Worm (Caenorhabditis elegans): ENCODE measurements around the gene ZK1307.8.

ZK1307.8 gene

DNA sequence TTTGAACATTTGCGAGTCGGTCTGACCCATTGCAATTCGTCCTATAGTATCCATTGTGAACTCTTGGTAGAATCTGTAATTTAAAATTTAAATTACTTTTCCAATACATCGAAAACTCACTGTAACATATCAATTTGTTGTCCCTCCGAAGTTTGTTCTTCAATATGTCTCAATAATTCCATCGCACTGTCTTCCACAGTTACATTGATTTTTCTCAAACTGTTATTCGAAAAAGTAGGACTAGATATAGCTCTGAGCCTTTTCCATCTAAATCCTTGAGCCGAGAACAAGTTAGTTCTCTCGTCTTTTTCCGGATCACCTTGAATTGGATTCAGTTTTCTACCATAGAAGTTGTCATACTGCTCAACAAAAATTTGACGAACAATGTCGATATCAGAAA lies 37.7 kb downstream of the ZK1307.8 start:
- TF ChIP-seq rnt-1 (tag; optimal IDR thresholded peaks at IDR 0.05) (no peak), F16B12.6 (tag; optimal IDR thresholded peaks at IDR 0.05) (no peak), nhr-12 (tag; optimal IDR thresholded peaks at IDR 0.05) (no peak), sox-4 (tag; optimal IDR thresholded peaks at IDR 0.05) (no peak)

DNA sequence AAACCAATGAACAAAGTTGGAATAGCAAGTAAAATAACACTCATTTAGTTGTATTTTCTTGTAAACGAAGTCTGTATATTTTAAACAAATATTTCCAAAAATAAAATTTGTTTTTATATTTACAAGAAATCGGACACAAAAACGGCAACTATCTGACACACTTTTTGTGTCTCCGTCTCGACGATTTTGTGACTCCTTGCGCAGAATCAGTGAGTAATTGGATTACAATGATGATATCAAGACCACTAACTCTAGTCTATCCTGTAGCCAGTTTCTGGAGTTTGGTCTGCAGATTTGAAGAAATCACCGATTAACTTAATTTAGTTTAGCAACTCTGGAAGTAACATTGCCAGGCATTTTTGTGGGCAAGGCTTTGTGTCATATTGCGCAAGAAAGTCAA lies 38.4 kb downstream of the ZK1307.8 start, which contains the start of gene cyp-13A10:
Gene cyp-13A10, minus strand, starts transcription at position 88 of the 400 bp plus-strand sequence.
- no peak for TF ChIP-seq jun-1 (tag; optimal IDR thresholded peaks at IDR 0.05)
- TF ChIP-seq pax-3 (tag; optimal IDR thresholded peaks at IDR 0.05) = no peak
- TF ChIP-seq Y116A8C.19 (tag; optimal IDR thresholded peaks at IDR 0.05; ENCODE audit: borderline replicate concordance) = no peak
- TF ChIP-seq nhr-90 (tag; optimal IDR thresholded peaks at IDR 0.05; ENCODE audit: poor library complexity) = no peak
- no peak for TF ChIP-seq nhr-19 (GFP tag; conservative IDR thresholded peaks at IDR 0.05)
- TF ChIP-seq alr-1 (tag; optimal IDR thresholded peaks at IDR 0.05; ENCODE audit: borderline replicate concordance) = no peak
- no peak for TF ChIP-seq fkh-4 (tag; optimal IDR thresholded peaks at IDR 0.05; ENCODE audit: borderline replicate concordance)
- TF ChIP-seq dsc-1 (tag; optimal IDR thresholded peaks at IDR 0.05) = no peak
- no peak for TF ChIP-seq fkh-8 (tag; optimal IDR thresholded peaks at IDR 0.05)
- TF ChIP-seq egl-13 (tag; optimal IDR thresholded peaks at IDR 0.05) = no peak
- TF ChIP-seq elt-3 (tag; optimal IDR thresholded peaks at IDR 0.05) = peak in 1 of 6 experiments; percentile 38
- TF ChIP-seq ceh-88 (GFP tag; IDR thresholded peaks at IDR 0.05) = no peak
- TF ChIP-seq nhr-237 (tag; optimal IDR thresholded peaks at IDR 0.05) = no peak
- TF ChIP-seq efl-3 (GFP tag; optimal IDR thresholded peaks at IDR 0.05) = no peak
- TF ChIP-seq efl-1 (optimal IDR thresholded peaks at IDR 0.05) = no peak
- TF ChIP-seq efl-1 (GFP tag; optimal IDR thresholded peaks at IDR 0.05 in 1 of 2) = no peak
- peak; percentile 66 for TF ChIP-seq nhr-85 (tag)
- no peak for TF ChIP-seq nhr-77 (tag; optimal IDR thresholded peaks at IDR 0.05)
- TF ChIP-seq lir-3 (tag; optimal IDR thresholded peaks at IDR 0.05; ENCODE audit: poor library complexity) = no peak
- TF ChIP-seq nhr-20 (tag; optimal IDR thresholded peaks at IDR 0.05) = peak; percentile 47
- TF ChIP-seq mep-1 (tag; optimal IDR thresholded peaks at IDR 0.05) = no peak
- TF ChIP-seq lin-14 (GFP tag; optimal IDR thresholded peaks at IDR 0.05) = peak; percentile 10
- no peak for TF ChIP-seq nhr-76 (tag; optimal IDR thresholded peaks at IDR 0.05)
- TF ChIP-seq tbx-2 (tag; optimal IDR thresholded peaks at IDR 0.05) = no peak
- no peak for TF ChIP-seq zag-1 (tag; optimal IDR thresholded peaks at IDR 0.05)
- no peak for TF ChIP-seq snpc-4 (tag; optimal IDR thresholded peaks at IDR 0.05)
- TF ChIP-seq nhr-12 (tag; optimal IDR thresholded peaks at IDR 0.05) = no peak
- peak; percentile 18 for TF ChIP-seq nhr-71 (tag; optimal IDR thresholded peaks at IDR 0.05)
- TF ChIP-seq ceh-82 (tag; optimal IDR thresholded peaks at IDR 0.05) = no peak
- TF ChIP-seq unc-86 (tag; optimal IDR thresholded peaks at IDR 0.05) = no peak
- no peak for TF ChIP-seq fos-1 (tag; optimal IDR thresholded peaks at IDR 0.05)
- no peak for TF ChIP-seq ceh-63 (GFP tag; optimal IDR thresholded peaks at IDR 0.05)
- TF ChIP-seq blmp-1 (tag; optimal IDR thresholded peaks at IDR 0.05) = peak; percentile 26
- no peak for TF ChIP-seq ztf-4 (tag; optimal IDR thresholded peaks at IDR 0.05)

DNA sequence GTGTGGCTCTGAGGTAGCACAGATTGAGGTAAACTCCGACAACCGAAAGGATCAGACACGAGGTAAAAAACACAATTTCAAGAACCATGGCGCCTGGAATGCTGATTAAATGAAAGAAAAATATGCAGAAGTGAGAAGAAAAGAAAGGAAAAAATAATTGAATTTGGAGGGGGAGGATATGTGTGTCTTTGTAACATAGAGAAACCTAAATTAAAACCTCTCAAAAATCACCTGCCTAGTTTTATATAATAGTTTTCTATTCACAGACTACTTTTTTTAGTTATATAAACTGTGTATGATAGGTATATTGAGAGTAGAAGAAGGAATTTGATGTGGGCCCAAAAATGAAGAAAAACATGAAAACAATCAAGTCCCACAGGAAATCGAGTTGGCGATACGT lies 41.2 kb downstream of the ZK1307.8 start, which contains the start of gene ZK1320.5:
Gene ZK1320.5, minus strand, starts transcription at position 101 of the 400 bp plus-strand sequence.
- TF ChIP-seq nhr-71 (tag; optimal IDR thresholded peaks at IDR 0.05) (peak; percentile 22), fkh-8 (tag; optimal IDR thresholded peaks at IDR 0.05) (peak; percentile 38), lin-14 (GFP tag; optimal IDR thresholded peaks at IDR 0.05) (peak; percentile 15), lin-39 (tag; optimal IDR thresholded peaks at IDR 0.05) (no peak)

DNA sequence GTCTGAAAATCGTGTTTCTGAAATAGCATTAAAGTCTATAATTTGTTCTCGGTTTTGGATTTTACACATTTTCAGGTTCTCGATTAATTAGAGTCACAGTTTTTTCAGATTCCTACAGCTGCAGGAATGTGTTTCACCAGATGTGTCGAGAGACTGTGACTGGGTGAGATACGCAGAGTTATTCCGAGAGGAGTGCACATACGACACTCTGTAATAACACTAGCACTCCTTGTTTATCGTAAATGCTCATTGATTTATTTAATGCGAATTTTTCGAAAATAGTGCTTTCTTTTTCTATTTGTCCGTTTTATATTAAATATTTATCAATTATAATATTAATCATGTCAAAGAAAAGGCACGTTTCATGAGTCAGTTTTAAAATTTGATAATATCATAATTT lies 43.0 kb downstream of the ZK1307.8 start, which contains the start of gene ZK1320.11:
Gene ZK1320.11, plus strand, starts transcription at position 243 of the 400 bp plus-strand sequence.
- TF ChIP-seq ceh-82 (tag; optimal IDR thresholded peaks at IDR 0.05) (peak in 1 of 3 experiments; percentile 9), ceh-63 (GFP tag; optimal IDR thresholded peaks at IDR 0.05) (no peak), lin-35 (GFP tag; optimal IDR thresholded peaks at IDR 0.05) (no peak), grh-1 (GFP tag; IDR thresholded peaks at IDR 0.05) (no peak), alr-1 (tag; optimal IDR thresholded peaks at IDR 0.05; ENCODE audit: borderline replicate concordance) (no peak), ceh-90 (tag; optimal IDR thresholded peaks at IDR 0.05) (no peak), ets-5 (GFP tag; IDR thresholded peaks at IDR 0.05) (no peak), lin-14 (GFP tag; optimal IDR thresholded peaks at IDR 0.05) (peak; percentile 5), nhr-71 (tag; optimal IDR thresholded peaks at IDR 0.05) (peak; percentile 25), elt-2 (tag; optimal IDR thresholded peaks at IDR 0.05) (no peak), zag-1 (tag; optimal IDR thresholded peaks at IDR 0.05) (no peak), mep-1 (tag; optimal IDR thresholded peaks at IDR 0.05) (no peak), hlh-4 (tag; optimal IDR thresholded peaks at IDR 0.05) (peak; percentile 22), irx-1 (tag; optimal IDR thresholded peaks at IDR 0.05) (no peak), efl-1 (optimal IDR thresholded peaks at IDR 0.05) (peak; percentile 21 to 27), efl-1 (GFP tag; optimal IDR thresholded peaks at IDR 0.05 in 1 of 2) (no peak), fos-1 (tag; optimal IDR thresholded peaks at IDR 0.05) (no peak), lsy-2 (tag; optimal IDR thresholded peaks at IDR 0.05) (peak in 1 of 2 experiments; percentile 58), lir-3 (tag; optimal IDR thresholded peaks at IDR 0.05; ENCODE audit: poor library complexity) (no peak)

All from whole organism, L1 larva.